Worm (Caenorhabditis elegans) whole organism, L4/young adult: ENCODE data around the gene ltah-1.2.

Experiments
- W03F9.2 ChIP-seq: fragments of 150-350 bp; optimal IDR thresholded peaks from 2 replicates; lab custom pipeline; 2014; ENCODE audit warnings: missing biosample characterization, missing genetic modification characterization
- dao-5 ChIP-seq: sonication (generic microtip); optimal IDR thresholded peaks from 2 replicates; lab custom pipeline; 2016; ENCODE audit warnings: missing genotype, missing genetic modification characterization, moderate library complexity, missing compliant biosample characterization
- him-1 ChIP-seq: sonication (generic microtip); optimal IDR thresholded peaks from 2 replicates; lab custom pipeline; 2016; ENCODE audit warnings: missing genotype, missing genetic modification reagents, missing genetic modification characterization, missing compliant biosample characterization

ce11 chrIV:3659951-3660350 lies 47.1 kb upstream of the ltah-1.2 start:
- TF ChIP-seq W03F9.2 (tag; lab: Kevin White, UChicago) (no peak), dao-5 (tag; lab: Kevin White, UChicago) (no peak), him-1 (tag; lab: Kevin White, UChicago) (no peak)
